Fruit fly (Drosophila melanogaster): Measurements from ENCODE around the gene CG10616.

Gene CG10616

dm6 chr3L:12514762-12515215 lies 43.3 kb downstream of the CG10616 start, which contains the start of the genes sti and tral (continued):
- TF ChIP-seq CG15479 (GFP tag; optimal IDR thresholded peaks at IDR 0.05) (peak; percentile 43), ttk (GFP tag; IDR thresholded peaks at IDR 0.05) (peak; percentile 84), peb (GFP tag; IDR thresholded peaks at IDR 0.05) (peak; percentile 53; the same call in 1 of the 2 replicates), CG12155 (GFP tag; optimal IDR thresholded peaks at IDR 0.05) (peak; percentile 100), gcm (GFP tag; optimal IDR thresholded peaks at IDR 0.05) (peak; percentile 71), CG7745 (tag; optimal IDR thresholded peaks at IDR 0.05) (no peak), Mes4 (GFP tag; optimal IDR thresholded peaks at IDR 0.05) (peak; percentile 86), fu2 (GFP tag; optimal IDR thresholded peaks at IDR 0.05) (peak; percentile 94), sc (optimal IDR thresholded peaks at IDR 0.05) (no peak), sc (GFP tag; optimal IDR thresholded peaks at IDR 0.05) (peak; percentile 56), her (GFP tag; optimal IDR thresholded peaks at IDR 0.05) (peak; percentile 87), inv (GFP tag; IDR thresholded peaks at IDR 0.05; ENCODE audit: partially characterized antibody) (no peak), NK7.1 (GFP tag; optimal IDR thresholded peaks at IDR 0.05) (peak; percentile 88), Hr51 (GFP tag; optimal IDR thresholded peaks at IDR 0.05) (peak; percentile 79 to 96), yki (optimal IDR thresholded peaks at IDR 0.05) (no peak), slp2 (GFP tag; optimal IDR thresholded peaks at IDR 0.05) (peak; percentile 90), dmrt11E (tag; optimal IDR thresholded peaks at IDR 0.05) (peak; percentile 75)

dm6 chr3L:12515691-12516455 lies 44.3 kb downstream of the CG10616 start:
- TF ChIP-seq Trl (optimal IDR thresholded peaks at IDR 0.05) (peak; percentile 69 to 73), Trl (GFP tag; optimal IDR thresholded peaks at IDR 0.05) (no peak), CG2199 (GFP tag; IDR thresholded peaks at IDR 0.05) (0 out of 3 replicates have a peak, but pooled peaks have one; percentile 7), Drgx (GFP tag; IDR thresholded peaks at IDR 0.05) (peak; percentile 72), chinmo (GFP tag; IDR thresholded peaks at IDR 0.05; ENCODE audit: partially characterized antibody) (0 out of 4 replicates have a peak, but pooled peaks have one; percentile 35), nom (GFP tag; optimal IDR thresholded peaks at IDR 0.05) (peak; percentile 95), CG18764 (GFP tag; optimal IDR thresholded peaks at IDR 0.05) (no peak), aop (GFP tag; IDR thresholded peaks at IDR 0.05) (no peak), CG11723 (GFP tag; optimal IDR thresholded peaks at IDR 0.05) (no peak), bigmax (GFP tag; optimal IDR thresholded peaks at IDR 0.05) (peak; percentile 84), CG4360 (GFP tag; IDR thresholded peaks at IDR 0.05) (peak; percentile 68), CG14860 (GFP tag; IDR thresholded peaks at IDR 0.05; ENCODE audit: partially characterized antibody) (no peak), Pdp1 (GFP tag; optimal IDR thresholded peaks at IDR 0.05) (peak in 1 of 2 experiments; percentile 85), ATbp (GFP tag; optimal IDR thresholded peaks at IDR 0.05) (peak; percentile 43), cg (GFP tag; optimal IDR thresholded peaks at IDR 0.05) (peak; percentile 14), bsh (GFP tag; optimal IDR thresholded peaks at IDR 0.05) (peak in 1 of 2 experiments; percentile 89), hbn (GFP tag; IDR thresholded peaks at IDR 0.05; ENCODE audit: partially characterized antibody) (peak; percentile 15; the same call in 1 of the 2 replicates), CG12769 (tag; optimal IDR thresholded peaks at IDR 0.05) (peak; percentile 24), CG34224 (GFP tag; IDR thresholded peaks at IDR 0.05; ENCODE audit: partially characterized antibody) (0 out of 3 replicates have a peak, but pooled peaks have one; percentile 14)
